Worm (Caenorhabditis elegans): ENCODE data around the gene srj-8.

- no peak for TF ChIP-seq T23F11.4 (GFP tag; optimal IDR thresholded peaks at IDR 0.05)
- no peak for TF ChIP-seq ceh-30 (tag; optimal IDR thresholded peaks at IDR 0.05)
- no peak for TF ChIP-seq ceh-6 (GFP tag; optimal IDR thresholded peaks at IDR 0.05)
- TF ChIP-seq odd-2 (tag; optimal IDR thresholded peaks at IDR 0.05) = no peak
Observed at ce11 chrV:3282957-3283356, 35.3 kb downstream of the srj-8 start, which contains the start of gene str-64.
